Fruit fly (Drosophila melanogaster) whole organism, adult: ENCODE measurements around the gene laf.

ENCODE experiments used
- CG11617 ChIP-seq: fragments of 200-800 bp; sonication (Bioruptor generic); optimal IDR thresholded peaks from 2 replicates; lab custom pipeline; 2017; ENCODE audit warnings: mild to moderate bottlenecking, missing biosample characterization, missing genetic modification reagents, missing genetic modification characterization
- CG12768 ChIP-seq: fragments of 200-800 bp; sonication (Bioruptor generic); optimal IDR thresholded peaks from 2 replicates; lab custom pipeline; 2017; ENCODE audit warnings: missing biosample characterization, missing genetic modification characterization, mild to moderate bottlenecking, moderate library complexity, missing genetic modification reagents
- CG14711 ChIP-seq: fragments of 200-800 bp; sonication (Bioruptor generic); optimal IDR thresholded peaks from 2 replicates; lab custom pipeline; 2018; ENCODE audit warnings: missing biosample characterization, mild to moderate bottlenecking, missing genetic modification characterization, moderate library complexity
- CG1620 ChIP-seq: fragments of 200-800 bp; sonication (Bioruptor generic); optimal IDR thresholded peaks from 2 replicates; lab custom pipeline; 2016; ENCODE audit warnings: missing biosample characterization, missing genetic modification characterization
- CG33017 ChIP-seq: fragments of 200-800 bp; sonication (Bioruptor generic); optimal IDR thresholded peaks from 2 replicates; lab custom pipeline; 2018; ENCODE audit warnings: missing biosample characterization, mild to moderate bottlenecking, missing genetic modification characterization, moderate library complexity
- CG5204 ChIP-seq: fragments of 200-800 bp; sonication (Bioruptor generic); optimal IDR thresholded peaks from 2 replicates; lab custom pipeline; 2016; ENCODE audit warnings: missing biosample characterization, missing genetic modification characterization
- CG7045 ChIP-seq: fragments of 200-800 bp; sonication (Bioruptor generic); optimal IDR thresholded peaks from 2 replicates; lab custom pipeline; 2017; ENCODE audit warnings: missing biosample characterization, mild to moderate bottlenecking, missing genetic modification characterization
- CG7101 ChIP-seq: fragments of 200-800 bp; sonication (Bioruptor generic); optimal IDR thresholded peaks from 2 replicates; lab custom pipeline; 2018; ENCODE audit warnings: missing biosample characterization, mild to moderate bottlenecking, missing genetic modification characterization, moderate library complexity
- Clk ChIP-seq: fragments of 200-800 bp; sonication (Bioruptor generic); optimal IDR thresholded peaks from 2 replicates; lab custom pipeline; 2017; ENCODE audit warnings: missing biosample characterization, missing genetic modification characterization
- Crg-1 ChIP-seq: fragments of 200-800 bp; sonication (Bioruptor generic); optimal IDR thresholded peaks from 2 replicates; lab custom pipeline; 2016; ENCODE audit warnings: missing biosample characterization, missing genetic modification characterization
- Hr96 ChIP-seq: fragments of 200-800 bp; sonication (Bioruptor generic); optimal IDR thresholded peaks from 2 replicates; lab custom pipeline; 2016; ENCODE audit warnings: missing biosample characterization, missing genetic modification characterization
- Mnt ChIP-seq: fragments of 200-800 bp; sonication (Bioruptor generic); optimal IDR thresholded peaks from 2 replicates; lab custom pipeline; 2016; ENCODE audit warnings: missing biosample characterization, mild to moderate bottlenecking, missing genetic modification characterization
- bab1 ChIP-seq: fragments of 200-800 bp; sonication (Bioruptor generic); optimal IDR thresholded peaks from 3 replicates; lab custom pipeline; 2019; ENCODE audit warnings: missing biosample characterization, mild to moderate bottlenecking, missing genetic modification characterization, moderate library complexity
- cic ChIP-seq: fragments of 200-800 bp; sonication (Bioruptor generic); optimal IDR thresholded peaks from 2 replicates; lab custom pipeline; 2017; ENCODE audit warnings: missing biosample characterization, mild to moderate bottlenecking, missing genetic modification characterization, moderate library complexity
- cnc ChIP-seq, 2 experiments: fragments of >200 bp; optimal IDR thresholded peaks; 2 replicates each; lab custom pipeline; 2017
- kay ChIP-seq: fragments of 200-800 bp; sonication (Bioruptor generic); peaks from one replicate; lab custom pipeline; 2016; ENCODE audit warnings: missing biosample characterization, missing genetic modification characterization, borderline replicate concordance
- ovo ChIP-seq: fragments of 200-800 bp; sonication (Bioruptor generic); optimal IDR thresholded peaks from 2 replicates; lab custom pipeline; 2016; ENCODE audit warnings: missing biosample characterization, missing genetic modification characterization
- pad ChIP-seq: fragments of 200-800 bp; sonication (Bioruptor generic); optimal IDR thresholded peaks from 3 replicates; lab custom pipeline; 2017; ENCODE audit warnings: missing biosample characterization, missing genetic modification characterization, mild to moderate bottlenecking, moderate library complexity, missing genetic modification reagents
- tj ChIP-seq: fragments of 200-800 bp; sonication (Bioruptor generic); optimal IDR thresholded peaks from 3 replicates; lab custom pipeline; 2017; ENCODE audit warnings: missing biosample characterization, mild to moderate bottlenecking, missing genetic modification characterization, moderate library complexity
- toe ChIP-seq: fragments of 200-800 bp; sonication (Bioruptor generic); optimal IDR thresholded peaks from 2 replicates; lab custom pipeline; 2016; ENCODE audit warnings: missing biosample characterization, missing genetic modification characterization

laf gene

DNA sequence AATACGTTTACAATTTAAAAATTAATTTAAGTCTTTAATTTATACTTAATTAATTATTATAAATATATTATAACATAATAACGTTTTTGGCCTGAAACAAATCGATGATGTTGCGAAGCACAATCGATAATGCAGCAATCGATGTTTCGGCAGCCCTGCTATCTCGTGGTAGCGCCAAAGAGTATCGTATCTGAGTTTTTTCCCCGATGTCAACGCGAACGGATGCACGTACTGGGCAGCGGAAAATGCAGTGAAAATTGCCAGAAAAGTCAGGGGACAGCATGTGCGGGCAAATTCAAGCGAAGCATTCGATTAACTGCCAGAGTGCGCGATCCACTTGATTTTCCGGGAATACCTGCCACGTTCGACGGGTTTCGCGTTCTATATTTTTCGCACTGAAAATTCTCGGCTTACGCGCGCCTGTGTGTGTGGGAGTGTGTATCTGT is 32.1 kb upstream of the laf start, which contains the start of gene Cdep:
TSS of gene Cdep (plus strand) at position 188 of the 446 bp plus-strand sequence.
- TF ChIP-seq pad (GFP tag; lab: Kevin White, UChicago): no peak
- TF ChIP-seq Crg-1 (GFP tag; lab: Kevin White, UChicago): peak; percentile 44
- peak; percentile 43 for TF ChIP-seq CG14711 (tag; lab: Kevin White, UChicago)
- no peak for TF ChIP-seq cnc (optimal IDR thresholded peaks at IDR 0.05; lab: Kevin White, UChicago)
- TF ChIP-seq Clk (GFP tag; lab: Kevin White, UChicago): peak; percentile 27
- peak; percentile 61 for TF ChIP-seq Hr96 (GFP tag; lab: Kevin White, UChicago)
- TF ChIP-seq tj: peak; percentile 52
- peak; percentile 84 for TF ChIP-seq Mnt (GFP tag; lab: Kevin White, UChicago)
- TF ChIP-seq CG1620: peak; percentile 36
- peak; percentile 7 for TF ChIP-seq CG5204 (GFP tag; lab: Kevin White, UChicago)
- peak; percentile 28 for TF ChIP-seq CG7101 (tag; lab: Kevin White, UChicago)
- TF ChIP-seq CG33017 (tag; lab: Kevin White, UChicago): no peak
- TF ChIP-seq CG12768 (GFP tag; lab: Kevin White, UChicago): peak; percentile 38
- peak; percentile 51 for TF ChIP-seq CG11617 (GFP tag; lab: Kevin White, UChicago)
- peak; percentile 92 for TF ChIP-seq kay (GFP tag; lab: Kevin White, UChicago)
- peak; percentile 34 for TF ChIP-seq cic (GFP tag; lab: Kevin White, UChicago)
- TF ChIP-seq CG7045 (GFP tag; lab: Kevin White, UChicago): peak; percentile 60
- peak; percentile 35 for TF ChIP-seq bab1 (GFP tag; lab: Kevin White, UChicago)
- peak; percentile 51 for TF ChIP-seq toe (GFP tag; lab: Kevin White, UChicago)
- TF ChIP-seq ovo (GFP tag; lab: Kevin White, UChicago): peak; percentile 30

DNA sequence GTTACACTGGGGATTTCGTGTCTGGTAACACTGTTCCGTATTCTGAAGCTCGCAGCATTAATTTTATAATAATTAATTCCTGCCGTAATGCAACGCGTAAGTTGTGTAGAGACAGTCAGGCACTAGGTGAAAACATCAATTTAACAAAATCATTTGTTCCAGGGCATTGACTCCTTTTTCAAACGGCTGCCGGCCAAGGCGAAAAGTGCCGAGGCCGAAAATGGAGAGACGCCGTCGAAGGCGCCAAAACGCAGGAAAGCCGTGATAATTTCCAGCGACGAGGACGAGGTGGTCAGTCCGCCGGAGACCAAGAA is 28.3 kb upstream of the laf start:
- TF ChIP-seq CG5204 (GFP tag; lab: Kevin White, UChicago) (no peak), bab1 (GFP tag; lab: Kevin White, UChicago) (peak; percentile 14)

DNA sequence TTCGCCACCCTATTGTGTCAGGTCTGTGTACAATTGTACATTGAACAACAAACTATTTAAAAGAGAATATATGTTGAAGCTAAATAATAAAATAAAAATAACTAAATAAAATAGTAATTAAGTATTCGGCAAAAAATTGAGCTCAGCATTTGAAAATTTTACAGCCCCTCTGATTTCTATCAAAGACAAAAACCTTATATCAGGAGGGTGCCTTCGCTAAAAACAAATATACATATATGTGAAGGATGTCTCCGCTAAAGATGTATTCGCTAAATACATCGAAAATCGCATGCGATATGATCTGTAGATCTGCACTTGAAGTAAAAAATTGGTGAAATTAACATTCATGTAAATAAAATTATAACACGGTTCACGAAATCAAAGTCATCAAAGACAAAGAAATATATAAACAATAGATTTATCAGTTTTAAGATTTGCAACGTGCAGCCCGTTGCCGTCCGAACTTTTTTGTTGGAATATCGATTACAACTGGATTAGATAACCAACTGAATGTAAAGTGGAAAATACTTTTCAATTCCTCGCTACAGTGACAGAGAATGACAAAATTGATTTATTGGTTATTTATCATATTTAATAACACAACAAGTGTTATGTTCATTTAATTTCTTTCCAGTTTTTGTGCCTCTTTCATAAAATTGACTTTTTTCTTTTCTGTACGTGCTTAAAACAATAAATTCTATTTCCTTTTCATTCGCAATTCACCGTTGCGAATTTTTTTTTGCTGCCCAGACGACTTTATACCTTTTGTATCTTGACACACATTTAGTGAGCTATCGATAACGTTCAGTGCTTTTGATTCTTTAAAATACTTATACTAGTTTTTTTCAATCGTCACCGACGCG is 27.7 kb upstream of the laf start, which contains the start of gene Gnf1:
TSS of gene Gnf1 (plus strand) at position 859 of the 863 bp plus-strand sequence.
- TF ChIP-seq CG33017 (tag; lab: Kevin White, UChicago): no peak
- TF ChIP-seq CG7045 (GFP tag; lab: Kevin White, UChicago): no peak
- peak; percentile 72 for TF ChIP-seq kay (GFP tag; lab: Kevin White, UChicago)
- TF ChIP-seq toe (GFP tag; lab: Kevin White, UChicago): no peak
- TF ChIP-seq CG11617 (GFP tag; lab: Kevin White, UChicago): no peak
- TF ChIP-seq CG7101 (tag; lab: Kevin White, UChicago): no peak
- TF ChIP-seq tj: no peak
- no peak for TF ChIP-seq cic (GFP tag; lab: Kevin White, UChicago)

DNA sequence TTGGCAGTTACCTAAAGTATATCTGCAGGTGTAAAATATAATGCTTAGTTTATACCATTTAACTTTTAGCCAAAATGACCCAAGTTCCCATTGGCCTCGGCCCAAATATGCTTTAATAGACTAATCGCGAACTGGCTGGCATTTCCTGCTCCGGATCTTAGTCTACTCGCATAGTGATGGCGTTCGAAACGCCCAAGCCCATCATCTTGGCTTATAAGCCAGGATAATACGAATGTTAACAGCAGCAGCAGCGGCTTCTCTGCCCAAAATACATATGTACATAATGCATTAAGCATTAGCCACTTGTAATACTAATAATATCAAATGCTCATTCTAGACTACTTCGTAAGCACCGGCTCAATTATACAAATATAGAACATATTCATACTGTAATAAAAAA is 26.5 kb upstream of the laf start:
- TF ChIP-seq bab1 (GFP tag; lab: Kevin White, UChicago): no peak
- TF ChIP-seq CG11617 (GFP tag; lab: Kevin White, UChicago): no peak
- TF ChIP-seq toe (GFP tag; lab: Kevin White, UChicago): no peak
- TF ChIP-seq CG14711 (tag; lab: Kevin White, UChicago): no peak
- no peak for TF ChIP-seq cnc (optimal IDR thresholded peaks at IDR 0.05; lab: Kevin White, UChicago)
- no peak for TF ChIP-seq CG12768 (GFP tag; lab: Kevin White, UChicago)
- TF ChIP-seq pad (GFP tag; lab: Kevin White, UChicago): no peak
- TF ChIP-seq tj: no peak
- TF ChIP-seq Crg-1 (GFP tag; lab: Kevin White, UChicago): no peak
- no peak for TF ChIP-seq CG7101 (tag; lab: Kevin White, UChicago)

DNA sequence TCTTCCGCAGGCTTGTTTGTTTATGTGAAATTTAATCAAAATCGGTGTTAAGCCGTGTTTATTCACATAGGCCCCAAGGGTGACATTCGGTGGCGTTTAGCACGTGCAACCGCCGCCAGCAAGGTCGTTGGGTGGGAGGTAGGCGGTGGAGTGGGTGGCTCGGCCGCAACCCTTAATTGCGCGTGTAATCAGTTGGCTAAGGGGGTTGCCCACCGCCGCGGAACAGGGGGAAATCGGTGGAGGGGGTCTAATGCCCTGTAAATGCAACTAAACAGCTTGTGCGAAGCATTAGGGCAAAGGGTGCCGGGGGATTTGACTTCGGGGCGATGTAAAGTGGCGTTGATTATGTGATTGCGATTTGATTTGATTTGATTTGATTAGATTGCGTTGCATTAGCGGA is 25.2 kb upstream of the laf start:
- TF ChIP-seq tj (no peak), Crg-1 (GFP tag; lab: Kevin White, UChicago) (no peak), CG11617 (GFP tag; lab: Kevin White, UChicago) (no peak), toe (GFP tag; lab: Kevin White, UChicago) (no peak), CG7045 (GFP tag; lab: Kevin White, UChicago) (no peak), ovo (GFP tag; lab: Kevin White, UChicago) (no peak), CG12768 (GFP tag; lab: Kevin White, UChicago) (no peak), CG1620 (no peak), cnc (optimal IDR thresholded peaks at IDR 0.05; lab: Kevin White, UChicago) (no peak), cic (GFP tag; lab: Kevin White, UChicago) (no peak), CG5204 (GFP tag; lab: Kevin White, UChicago) (no peak), CG7101 (tag; lab: Kevin White, UChicago) (no peak), Mnt (GFP tag; lab: Kevin White, UChicago) (no peak), kay (GFP tag; lab: Kevin White, UChicago) (no peak), Hr96 (GFP tag; lab: Kevin White, UChicago) (no peak), CG33017 (tag; lab: Kevin White, UChicago) (no peak)

DNA sequence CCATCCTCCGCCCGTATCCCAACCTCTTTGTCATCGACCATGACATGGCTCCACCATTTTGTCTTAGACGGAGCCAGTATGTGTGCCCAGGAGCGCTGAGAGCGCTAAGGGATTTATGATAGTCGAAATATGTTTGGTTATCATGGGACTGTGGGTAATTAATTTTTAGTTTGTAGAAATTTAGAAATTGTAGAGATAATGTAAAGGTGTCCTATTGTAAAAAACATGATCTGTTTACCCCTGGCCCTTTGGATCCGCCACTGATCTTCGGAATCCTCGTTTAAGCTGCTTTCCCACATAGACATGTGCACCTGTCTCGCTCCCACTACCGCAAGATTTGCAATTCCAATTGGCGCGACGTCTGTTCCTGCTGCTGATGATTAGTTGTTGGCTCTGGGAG is 23.4 kb upstream of the laf start:
- TF ChIP-seq CG1620 (no peak), kay (GFP tag; lab: Kevin White, UChicago) (no peak), CG11617 (GFP tag; lab: Kevin White, UChicago) (no peak), Hr96 (GFP tag; lab: Kevin White, UChicago) (no peak), ovo (GFP tag; lab: Kevin White, UChicago) (no peak), CG33017 (tag; lab: Kevin White, UChicago) (no peak), CG5204 (GFP tag; lab: Kevin White, UChicago) (no peak), toe (GFP tag; lab: Kevin White, UChicago) (no peak), tj (no peak), cnc (optimal IDR thresholded peaks at IDR 0.05; lab: Kevin White, UChicago) (no peak), Crg-1 (GFP tag; lab: Kevin White, UChicago) (no peak), bab1 (GFP tag; lab: Kevin White, UChicago) (no peak), CG7045 (GFP tag; lab: Kevin White, UChicago) (no peak), CG7101 (tag; lab: Kevin White, UChicago) (no peak), cic (GFP tag; lab: Kevin White, UChicago) (no peak), Clk (GFP tag; lab: Kevin White, UChicago) (no peak), Mnt (GFP tag; lab: Kevin White, UChicago) (no peak)
